Worm (Caenorhabditis elegans) whole organism, L4/young adult: ENCODE measurements around the gene Y57G7A.5.

ENCODE experiments used
- W03F9.2 ChIP-seq: fragments of 150-350 bp; optimal IDR thresholded peaks from 2 replicates; lab custom pipeline; 2014; ENCODE audit warnings: missing biosample characterization, missing genetic modification characterization
- dao-5 ChIP-seq: sonication (generic microtip); optimal IDR thresholded peaks from 2 replicates; lab custom pipeline; 2016; ENCODE audit warnings: missing genotype, missing genetic modification characterization, moderate library complexity, missing compliant biosample characterization
- him-1 ChIP-seq: sonication (generic microtip); optimal IDR thresholded peaks from 2 replicates; lab custom pipeline; 2016; ENCODE audit warnings: missing genotype, missing genetic modification reagents, missing genetic modification characterization, missing compliant biosample characterization

DNA sequence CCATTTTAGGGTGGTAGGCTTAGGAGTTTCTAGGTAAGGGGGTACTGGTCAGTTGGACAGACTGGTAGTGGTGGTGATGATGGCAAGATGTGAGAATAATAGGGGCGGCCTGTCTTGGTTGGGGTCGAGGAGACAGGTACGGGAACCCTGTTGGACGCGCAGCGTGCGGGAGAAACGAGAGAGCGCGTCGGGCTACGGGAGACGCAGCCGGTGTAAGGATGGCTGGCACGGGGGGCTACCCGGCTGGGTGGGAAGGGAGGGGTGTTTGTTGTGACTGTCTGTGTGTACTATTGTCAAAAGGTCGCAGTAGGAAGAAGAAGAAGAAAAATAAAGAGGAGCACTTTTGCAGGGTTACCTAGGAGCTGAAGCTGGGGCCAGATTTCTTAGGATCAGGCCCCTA lies 38.9 kb downstream of the Y57G7A.5 start:
- TF ChIP-seq dao-5 (tag; lab: Kevin White, UChicago), result no peak
- no peak for TF ChIP-seq W03F9.2 (tag; lab: Kevin White, UChicago)
- TF ChIP-seq him-1 (tag; lab: Kevin White, UChicago), result no peak
